Fruit fly (Drosophila melanogaster) S2 (cell line): ENCODE results near the gene CG11248.

Experiments
- CG8478 ChIP-seq: fragments of >200 bp; optimal IDR thresholded peaks from 2 replicates; lab custom pipeline; 2018
- CTCF ChIP-seq, 2 experiments: fragments of >200 bp; optimal IDR thresholded peaks; 2 replicates each; lab custom pipeline; 2018

dm6 chr3L:21683942-21684341 lies 4.1 kb downstream of the CG11248 start, which contains the start of gene Sfp78E:
- TF ChIP-seq CG8478 (lab: Kevin White, UChicago) = no peak
- TF ChIP-seq CTCF (optimal IDR thresholded peaks at IDR 0.05; lab: Kevin White, UChicago) = no peak
